Worm (Caenorhabditis elegans) whole organism, L3 larva: ENCODE measurements around the gene F27B10.1.
A peak's percentile ranks its signal among the peaks of the same experiment; 100 is the strongest.

Source experiments
- R02D3.7 ChIP-seq: fragments of 150-350 bp; optimal IDR thresholded peaks from 2 replicates; lab custom pipeline; 2014; ENCODE audit warnings: missing biosample characterization, missing genetic modification characterization
- ZK546.5 ChIP-seq: sonication (generic microtip); optimal IDR thresholded peaks from 2 replicates; lab custom pipeline; 2017; ENCODE audit warnings: missing biosample characterization, missing genetic modification characterization
- aly-2 ChIP-seq: fragments of 150-350 bp; optimal IDR thresholded peaks from 2 replicates; lab custom pipeline; 2014; ENCODE audit warnings: missing biosample characterization, missing genetic modification characterization
- ama-1 ChIP-seq: fragments of 150-350 bp; optimal IDR thresholded peaks from 2 replicates; lab custom pipeline; 2018
- ceh-16 ChIP-seq: sonication (generic microtip); optimal IDR thresholded peaks from 2 replicates; lab custom pipeline; 2017; ENCODE audit warnings: missing biosample characterization, missing genetic modification characterization
- ceh-28 ChIP-seq: fragments of 150-350 bp; optimal IDR thresholded peaks from 2 replicates; lab custom pipeline; 2014; ENCODE audit warnings: missing biosample characterization, missing genetic modification reagents, missing genetic modification characterization
- ceh-82 ChIP-seq: fragments of 150-350 bp; optimal IDR thresholded peaks from 2 replicates; lab custom pipeline; 2014; ENCODE audit warnings: missing biosample characterization, missing genetic modification characterization
- ceh-9 ChIP-seq: sonication (generic microtip); optimal IDR thresholded peaks from 2 replicates; lab custom pipeline; 2018; ENCODE audit warnings: missing biosample characterization, missing genetic modification characterization
- daf-12 ChIP-seq: fragments of 150-350 bp; optimal IDR thresholded peaks from 2 replicates; lab custom pipeline; 2014; ENCODE audit warnings: missing biosample characterization, missing genetic modification reagents, missing genetic modification characterization
- egl-27 ChIP-seq: sonication (generic microtip); optimal IDR thresholded peaks from 4 replicates; lab custom pipeline; 2017; ENCODE audit warnings: missing biosample characterization, missing genetic modification reagents, missing genetic modification characterization
- egl-5 ChIP-seq: fragments of 150-350 bp; optimal IDR thresholded peaks from 2 replicates; lab custom pipeline; 2017; ENCODE audit warnings: missing biosample characterization, missing genetic modification reagents, missing genetic modification characterization, inconsistent platforms
- elt-1 ChIP-seq: fragments of 150-350 bp; optimal IDR thresholded peaks from 2 replicates; lab custom pipeline; 2014; ENCODE audit warnings: missing biosample characterization, missing genetic modification characterization
- elt-2 ChIP-seq: sonication (generic microtip); optimal IDR thresholded peaks from 2 replicates; lab custom pipeline; 2016; ENCODE audit warnings: missing genetic modification reagents, mild to moderate bottlenecking, missing genetic modification characterization, missing compliant biosample characterization
- elt-3 ChIP-seq, 3 experiments: fragments of 150-350 bp in 1 of 3; sonication (generic microtip) in 2 of 3; optimal IDR thresholded peaks; 2 replicates in 2 of 3; 4 replicates in 1 of 3; lab custom pipeline; 2014 to 2017; ENCODE audit warnings: missing biosample characterization in 3 of 3, missing genetic modification characterization in 3 of 3
- eor-1 ChIP-seq, 2 experiments: fragments of 150-350 bp; optimal IDR thresholded peaks; 2 replicates each; lab custom pipeline; 2014 to 2018; ENCODE audit warnings: missing biosample characterization in 2 of 2, missing genetic modification characterization in 2 of 2
- fkh-10 ChIP-seq: sonication (generic microtip); optimal IDR thresholded peaks from 2 replicates; lab custom pipeline; 2017; ENCODE audit warnings: missing biosample characterization, missing genetic modification reagents, missing genetic modification characterization
- fkh-2 ChIP-seq: fragments of 150-350 bp; optimal IDR thresholded peaks from 2 replicates; lab custom pipeline; 2014; ENCODE audit warnings: missing biosample characterization, missing genetic modification reagents, missing genetic modification characterization
- fos-1 ChIP-seq: fragments of 150-350 bp; optimal IDR thresholded peaks from 2 replicates; lab custom pipeline; 2014; ENCODE audit warnings: missing biosample characterization, missing genetic modification characterization
- hmg-11 ChIP-seq: sonication (generic microtip); optimal IDR thresholded peaks from 2 replicates; lab custom pipeline; 2016; ENCODE audit warnings: missing genetic modification characterization, missing compliant biosample characterization
- jun-1 ChIP-seq: fragments of 150-350 bp; optimal IDR thresholded peaks from 2 replicates; lab custom pipeline; 2014; ENCODE audit warnings: missing biosample characterization, missing genetic modification reagents, missing genetic modification characterization
- lin-15B ChIP-seq: fragments of 150-350 bp; optimal IDR thresholded peaks from 2 replicates; lab custom pipeline; 2014; ENCODE audit warnings: missing biosample characterization, missing genetic modification characterization
- lin-39 ChIP-seq: fragments of 150-350 bp; optimal IDR thresholded peaks from 2 replicates; lab custom pipeline; 2018; ENCODE audit warnings: missing biosample characterization, missing genetic modification reagents, missing genetic modification characterization
- lsy-12 ChIP-seq: sonication (generic microtip); optimal IDR thresholded peaks from 2 replicates; lab custom pipeline; 2016; ENCODE audit warnings: mild to moderate bottlenecking, missing genetic modification characterization, missing compliant biosample characterization
- mdl-1 ChIP-seq: fragments of 150-350 bp; optimal IDR thresholded peaks from 2 replicates; lab custom pipeline; 2014; ENCODE audit warnings: missing biosample characterization, missing genetic modification characterization
- mml-1 ChIP-seq: fragments of 150-350 bp; sonication (generic microtip); optimal IDR thresholded peaks from 3 replicates; lab custom pipeline; 2014; ENCODE audit warnings: missing biosample characterization, missing genetic modification characterization
- nfya-1 ChIP-seq: sonication (generic microtip); optimal IDR thresholded peaks from 2 replicates; lab custom pipeline; 2017; ENCODE audit warnings: missing genetic modification characterization, mild to moderate bottlenecking, missing compliant biosample characterization, antibody characterized with exemption, moderate library complexity; ENCODE audit not compliant: insufficient read depth
- nhr-11 ChIP-seq: fragments of 150-350 bp; optimal IDR thresholded peaks from 2 replicates; lab custom pipeline; 2014; ENCODE audit warnings: missing biosample characterization, missing genetic modification characterization
- nhr-12 ChIP-seq: fragments of 150-350 bp; optimal IDR thresholded peaks from 2 replicates; lab custom pipeline; 2014; ENCODE audit warnings: missing biosample characterization, missing genetic modification characterization
- nhr-23 ChIP-seq: fragments of 150-350 bp; optimal IDR thresholded peaks from 2 replicates; lab custom pipeline; 2014; ENCODE audit warnings: missing biosample characterization, missing genetic modification reagents, missing genetic modification characterization
- nhr-237 ChIP-seq: fragments of 150-350 bp; optimal IDR thresholded peaks from 2 replicates; lab custom pipeline; 2014; ENCODE audit warnings: missing biosample characterization, missing genetic modification characterization
- nhr-25 ChIP-seq: sonication (generic microtip); optimal IDR thresholded peaks from 2 replicates; lab custom pipeline; 2017; ENCODE audit warnings: missing biosample characterization, missing genetic modification characterization
- nhr-28 ChIP-seq: fragments of 150-350 bp; optimal IDR thresholded peaks from 2 replicates; lab custom pipeline; 2014; ENCODE audit warnings: missing biosample characterization, missing genetic modification characterization
- nhr-43 ChIP-seq: sonication (generic microtip); optimal IDR thresholded peaks from 2 replicates; lab custom pipeline; 2016; ENCODE audit warnings: mild to moderate bottlenecking, missing genetic modification characterization, missing compliant biosample characterization; ENCODE audit not compliant: poor library complexity, severe bottlenecking
- nhr-67 ChIP-seq: fragments of 150-350 bp; optimal IDR thresholded peaks from 2 replicates; lab custom pipeline; 2014; ENCODE audit warnings: missing biosample characterization, missing genetic modification characterization
- nhr-76 ChIP-seq: fragments of 150-350 bp; sonication (generic microtip); optimal IDR thresholded peaks from 5 replicates; lab custom pipeline; 2014; ENCODE audit warnings: missing biosample characterization, missing genetic modification characterization
- nhr-77 ChIP-seq: fragments of 150-350 bp; optimal IDR thresholded peaks from 2 replicates; lab custom pipeline; 2014; ENCODE audit warnings: missing biosample characterization, missing genetic modification characterization
- pha-4 ChIP-seq: fragments of 150-350 bp; optimal IDR thresholded peaks from 2 replicates; lab custom pipeline; 2014; ENCODE audit warnings: missing biosample characterization, missing genetic modification reagents, missing genetic modification characterization
- pqm-1 ChIP-seq: fragments of 150-350 bp; optimal IDR thresholded peaks from 2 replicates; lab custom pipeline; 2017; ENCODE audit warnings: missing biosample characterization, missing genetic modification characterization, inconsistent platforms
- sea-2 ChIP-seq: fragments of 150-350 bp; sonication (generic microtip); optimal IDR thresholded peaks from 4 replicates; lab custom pipeline; 2014; ENCODE audit warnings: missing biosample characterization, missing genetic modification reagents, missing genetic modification characterization
- skn-1 ChIP-seq: fragments of 150-350 bp; optimal IDR thresholded peaks from 2 replicates; lab custom pipeline; 2014; ENCODE audit warnings: missing biosample characterization, missing genetic modification characterization
- snpc-4 ChIP-seq: fragments of 150-350 bp; optimal IDR thresholded peaks from 2 replicates; lab custom pipeline; 2014; ENCODE audit warnings: missing biosample characterization, missing genetic modification characterization
- tbx-2 ChIP-seq: sonication (generic microtip); optimal IDR thresholded peaks from 2 replicates; lab custom pipeline; 2016; ENCODE audit warnings: mild to moderate bottlenecking, missing genetic modification characterization, missing compliant biosample characterization
- unc-39 ChIP-seq: sonication (generic microtip); optimal IDR thresholded peaks from 4 replicates; lab custom pipeline; 2017; ENCODE audit warnings: missing biosample characterization, missing genetic modification characterization
- unc-62 ChIP-seq: fragments of 150-350 bp; sonication (generic microtip); optimal IDR thresholded peaks from 4 replicates; lab custom pipeline; 2014; ENCODE audit warnings: missing biosample characterization, missing genetic modification reagents, missing genetic modification characterization
- zag-1 ChIP-seq: fragments of 150-350 bp; optimal IDR thresholded peaks from 2 replicates; lab custom pipeline; 2014; ENCODE audit warnings: missing biosample characterization, missing genetic modification characterization
- ztf-11 ChIP-seq: fragments of 150-350 bp; optimal IDR thresholded peaks from 2 replicates; lab custom pipeline; 2014; ENCODE audit warnings: missing biosample characterization, missing genetic modification characterization
- ztf-4 ChIP-seq: fragments of 150-350 bp; optimal IDR thresholded peaks from 2 replicates; lab custom pipeline; 2014; ENCODE audit warnings: missing biosample characterization, missing genetic modification characterization

Gene F27B10.1

ce11 chrV:7091287-7091686 lies 18.9 kb downstream of the F27B10.1 start, which contains the start of gene nhr-286:
TSS of gene nhr-286 (minus strand) at chrV:7091610.
- TF ChIP-seq skn-1 (tag; lab: Kevin White, UChicago) (no peak), R02D3.7 (tag; lab: Kevin White, UChicago) (no peak), ama-1 (lab: Kevin White, UChicago) (peak; percentile 64), sea-2 (GFP tag; lab: Kevin White, UChicago) (no peak), fkh-2 (tag; lab: Kevin White, UChicago) (no peak)

DNA sequence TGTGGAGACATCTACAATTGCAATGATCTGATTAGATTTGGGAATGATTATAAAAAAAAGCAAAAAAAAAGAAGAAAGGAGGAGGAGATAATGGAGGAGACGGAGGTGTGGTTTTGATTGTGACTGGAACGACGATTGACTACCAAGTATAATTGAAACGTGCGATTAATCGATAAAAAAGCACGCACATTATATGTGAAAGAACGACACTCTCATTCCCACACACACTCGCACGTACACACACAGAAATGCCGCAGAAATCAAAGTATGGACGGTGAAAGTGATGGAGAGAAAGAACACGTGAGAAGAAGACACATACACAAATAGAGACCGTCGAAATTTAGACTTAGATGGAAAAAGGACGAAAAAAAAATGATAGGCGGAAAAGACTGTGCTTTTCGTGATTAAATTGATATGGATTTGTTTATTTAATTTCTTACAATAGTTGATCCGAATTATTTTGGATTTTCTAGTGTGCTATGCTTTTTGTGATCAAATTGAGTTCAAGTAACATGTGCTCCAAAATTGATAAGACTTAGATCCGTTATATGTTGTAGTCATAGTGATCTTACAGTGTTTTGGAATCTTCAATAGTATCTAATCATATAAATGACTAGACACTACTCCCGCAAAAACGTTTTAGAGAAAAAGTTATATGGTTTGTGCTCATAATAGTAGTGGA lies 21.5 kb downstream of the F27B10.1 start, which contains the start of gene nhr-135:
Gene nhr-135, minus strand, starts transcription at position 51 of the 682 bp plus-strand sequence.
- peak; percentile 92 for TF ChIP-seq elt-2
- TF ChIP-seq pqm-1 (tag; lab: Kevin White, UChicago) = peak; percentile 89
- TF ChIP-seq ztf-11 (tag; lab: Kevin White, UChicago) = no peak
- TF ChIP-seq unc-62 (GFP tag; lab: Kevin White, UChicago) = no peak
- no peak for TF ChIP-seq unc-39 (tag; lab: Kevin White, UChicago)
- no peak for TF ChIP-seq ceh-16 (tag; lab: Kevin White, UChicago)
- no peak for TF ChIP-seq tbx-2
- no peak for TF ChIP-seq skn-1 (tag; lab: Kevin White, UChicago)
- no peak for TF ChIP-seq lsy-12 (tag; lab: Kevin White, UChicago)
- TF ChIP-seq jun-1 (tag; lab: Kevin White, UChicago) = peak; percentile 77
- TF ChIP-seq nhr-76 (tag; lab: Kevin White, UChicago) = no peak
- TF ChIP-seq sea-2 (GFP tag; lab: Kevin White, UChicago) = no peak
- no peak for TF ChIP-seq lin-15B (tag; lab: Kevin White, UChicago)
- peak in 1 of 3 experiments; percentile 72 for TF ChIP-seq elt-3 (tag; optimal IDR thresholded peaks at IDR 0.05; lab: Kevin White, UChicago)
- no peak for TF ChIP-seq mml-1
- TF ChIP-seq nhr-43 (tag; lab: Kevin White, UChicago) = peak; percentile 27
- TF ChIP-seq lin-39 (tag; lab: Kevin White, UChicago) = no peak
- TF ChIP-seq nhr-237 (tag; lab: Kevin White, UChicago) = no peak
- TF ChIP-seq ceh-82 (tag; lab: Kevin White, UChicago) = no peak
- TF ChIP-seq ceh-9 (tag; lab: Kevin White, UChicago) = no peak
- no peak for TF ChIP-seq zag-1 (tag; lab: Kevin White, UChicago)
- TF ChIP-seq fos-1 (tag; lab: Kevin White, UChicago) = no peak
- no peak for TF ChIP-seq ZK546.5
- no peak for TF ChIP-seq nhr-77 (tag; lab: Kevin White, UChicago)
- TF ChIP-seq elt-1 (tag; lab: Kevin White, UChicago) = no peak
- peak; percentile 54 for TF ChIP-seq nhr-25 (tag; lab: Kevin White, UChicago)
- TF ChIP-seq eor-1 (tag; optimal IDR thresholded peaks at IDR 0.05; lab: Kevin White, UChicago) = no peak
- TF ChIP-seq pha-4 (tag; lab: Kevin White, UChicago) = peak; percentile 85
- no peak for TF ChIP-seq egl-27 (tag; lab: Kevin White, UChicago)
- TF ChIP-seq ztf-4 (tag; lab: Kevin White, UChicago) = no peak
- TF ChIP-seq nhr-67 = no peak
- TF ChIP-seq nhr-12 (tag; lab: Kevin White, UChicago) = no peak
- TF ChIP-seq nhr-28 (tag; lab: Kevin White, UChicago) = no peak
- TF ChIP-seq aly-2 = no peak
- peak; percentile 77 for TF ChIP-seq mdl-1
- no peak for TF ChIP-seq fkh-2 (tag; lab: Kevin White, UChicago)
- TF ChIP-seq hmg-11 (tag; lab: Kevin White, UChicago) = peak; percentile 30
- TF ChIP-seq fkh-10 (GFP tag; lab: Kevin White, UChicago) = no peak
- TF ChIP-seq egl-5 (tag; lab: Kevin White, UChicago) = no peak
- TF ChIP-seq R02D3.7 (tag; lab: Kevin White, UChicago) = no peak
- no peak for TF ChIP-seq nhr-23
- no peak for TF ChIP-seq daf-12
- peak; percentile 46 for TF ChIP-seq snpc-4 (tag; lab: Kevin White, UChicago)
- no peak for TF ChIP-seq nhr-11 (tag; lab: Kevin White, UChicago)
- TF ChIP-seq nfya-1 = peak; percentile 40
- peak; percentile 59 for TF ChIP-seq ceh-28 (tag; lab: Kevin White, UChicago)
- no peak for TF ChIP-seq ama-1 (lab: Kevin White, UChicago)
